Fruit fly (Drosophila melanogaster) whole organism, embryonic: Measurements from ENCODE around the gene Prx4.
A peak's percentile ranks its signal among the peaks of the same experiment; 100 is the strongest.

Experiments
- Blimp-1 ChIP-seq: fragments of 200-800 bp; sonication (Bioruptor generic); optimal IDR thresholded peaks from 3 replicates; lab custom pipeline; 2018; ENCODE audit warnings: missing biosample characterization, missing genetic modification characterization, mild to moderate bottlenecking, moderate library complexity, missing genetic modification reagents
- CG10209 ChIP-seq: fragments of 200-800 bp; sonication (Bioruptor generic); optimal IDR thresholded peaks from 3 replicates; lab custom pipeline; 2017; ENCODE audit warnings: missing biosample characterization, mild to moderate bottlenecking, missing genetic modification characterization, missing genetic modification reagents
- CG12299 ChIP-seq: fragments of 200-800 bp; sonication (Bioruptor generic); optimal IDR thresholded peaks from 2 replicates; lab custom pipeline; 2018; ENCODE audit warnings: missing biosample characterization, mild to moderate bottlenecking, missing genetic modification characterization
- CG12391 ChIP-seq: fragments of 200-800 bp; sonication (Bioruptor generic); optimal IDR thresholded peaks from 3 replicates; lab custom pipeline; 2018; ENCODE audit warnings: missing biosample characterization, mild to moderate bottlenecking, missing genetic modification characterization, moderate library complexity
- CG12744 ChIP-seq: fragments of 200-800 bp; sonication (Bioruptor generic); optimal IDR thresholded peaks from 2 replicates; lab custom pipeline; 2016; ENCODE audit warnings: missing biosample characterization, missing genetic modification characterization
- CG13123 ChIP-seq: fragments of 200-800 bp; sonication (Bioruptor generic); optimal IDR thresholded peaks from 2 replicates; lab custom pipeline; 2016; ENCODE audit warnings: missing biosample characterization, missing genetic modification characterization
- CG14050 ChIP-seq: fragments of 200-800 bp; sonication (Bioruptor generic); IDR thresholded peaks from 3 replicates; pipeline ENCODE4 v1.3.6; 2022; ENCODE audit warnings: missing biosample characterization, missing genetic modification characterization
- CG14965 ChIP-seq: fragments of 200-800 bp; sonication (Bioruptor generic); optimal IDR thresholded peaks from 2 replicates; lab custom pipeline; 2016; ENCODE audit warnings: missing biosample characterization, missing genetic modification characterization, borderline replicate concordance
- CG1529 ChIP-seq: fragments of 200-800 bp; sonication (Bioruptor generic); optimal IDR thresholded peaks from 3 replicates; lab custom pipeline; 2018; ENCODE audit warnings: missing biosample characterization, missing genetic modification characterization
- CG17186 ChIP-seq: fragments of 200-800 bp; sonication (Bioruptor generic); optimal IDR thresholded peaks from 3 replicates; lab custom pipeline; 2017; ENCODE audit warnings: missing biosample characterization, missing genetic modification reagents, missing genetic modification characterization
- CG17568 ChIP-seq: fragments of 200-800 bp; sonication (Bioruptor generic); optimal IDR thresholded peaks from 2 replicates; lab custom pipeline; 2018; ENCODE audit warnings: missing biosample characterization, mild to moderate bottlenecking, missing genetic modification characterization, moderate library complexity
- CG17912 ChIP-seq: fragments of 200-800 bp; sonication (Bioruptor generic); optimal IDR thresholded peaks from 2 replicates; lab custom pipeline; 2018; ENCODE audit warnings: missing biosample characterization, mild to moderate bottlenecking, missing genetic modification characterization
- CG2712 ChIP-seq: fragments of 200-800 bp; optimal IDR thresholded peaks from 3 replicates; lab custom pipeline; 2019; ENCODE audit warnings: missing biosample characterization, mild to moderate bottlenecking, missing genetic modification characterization, moderate library complexity
- CG31388 ChIP-seq: fragments of 200-800 bp; sonication (Bioruptor generic); optimal IDR thresholded peaks from 2 replicates; lab custom pipeline; 2016; ENCODE audit warnings: missing biosample characterization, missing genetic modification characterization
- CG32532 ChIP-seq: fragments of 200-800 bp; sonication (Bioruptor generic); IDR thresholded peaks from 2 replicates; pipeline ENCODE4 v1.3.6; 2022; ENCODE audit warnings: missing biosample characterization, missing genetic modification characterization
- CG33213 ChIP-seq: fragments of 200-800 bp; sonication (Bioruptor generic); optimal IDR thresholded peaks from 3 replicates; lab custom pipeline; 2016; ENCODE audit warnings: missing biosample characterization, missing genetic modification characterization
- CG4404 ChIP-seq: fragments of 200-800 bp; sonication (Bioruptor generic); IDR thresholded peaks from 2 replicates; pipeline ENCODE4 v1.3.6; 2022; ENCODE audit warnings: missing biosample characterization, missing genetic modification characterization
- CG4617 ChIP-seq: fragments of 200-800 bp; sonication (Bioruptor generic); optimal IDR thresholded peaks from 3 replicates; lab custom pipeline; 2016; ENCODE audit warnings: missing biosample characterization, missing genetic modification characterization, borderline replicate concordance
- CG4707 ChIP-seq: fragments of 200-800 bp; sonication (Bioruptor generic); optimal IDR thresholded peaks from 2 replicates; lab custom pipeline; 2018; ENCODE audit warnings: missing biosample characterization, mild to moderate bottlenecking, missing genetic modification characterization, moderate library complexity
- CG4730 ChIP-seq: fragments of 200-800 bp; sonication (Bioruptor generic); IDR thresholded peaks from 2 replicates; pipeline ENCODE4 v1.3.6; 2022; ENCODE audit warnings: missing biosample characterization, missing genetic modification characterization
- CG5245 ChIP-seq: fragments of 200-800 bp; sonication (Bioruptor generic); optimal IDR thresholded peaks from 3 replicates; lab custom pipeline; 2016; ENCODE audit warnings: missing biosample characterization, missing genetic modification characterization
- CG5953 ChIP-seq: fragments of 200-800 bp; sonication (Bioruptor generic); IDR thresholded peaks from 2 replicates; pipeline ENCODE4 v1.3.6; 2022; ENCODE audit warnings: missing biosample characterization, missing genetic modification characterization
- CG8089 ChIP-seq: fragments of 200-800 bp; sonication (Bioruptor generic); optimal IDR thresholded peaks from 3 replicates; lab custom pipeline; 2016; ENCODE audit warnings: missing biosample characterization, missing genetic modification characterization
- CG8478 ChIP-seq: fragments of >200 bp; optimal IDR thresholded peaks from 2 replicates; lab custom pipeline; 2018
- CG9215 ChIP-seq: fragments of 200-800 bp; sonication (Bioruptor generic); IDR thresholded peaks from 2 replicates; pipeline ENCODE4 v1.3.6; 2022; ENCODE audit warnings: missing biosample characterization, missing genetic modification characterization
- CG9876 ChIP-seq: fragments of 200-800 bp; sonication (Bioruptor generic); optimal IDR thresholded peaks from 2 replicates; lab custom pipeline; 2016; ENCODE audit warnings: missing biosample characterization, missing genetic modification characterization
- CrebB ChIP-seq: fragments of 200-800 bp; sonication (Bioruptor generic); optimal IDR thresholded peaks from 3 replicates; lab custom pipeline; 2018; ENCODE audit warnings: missing biosample characterization, mild to moderate bottlenecking, missing genetic modification characterization
- Eip74EF ChIP-seq, 2 experiments: fragments of 200-800 bp in 1 of 2; fragments of >200 bp in 1 of 2; sonication (Bioruptor generic) in 1 of 2; optimal IDR thresholded peaks; 2 replicates each; lab custom pipeline; 2017 to 2019; ENCODE audit warnings: missing biosample characterization in 2 of 2, missing genetic modification characterization in 2 of 2, mild to moderate bottlenecking in 1 of 2, moderate library complexity in 1 of 2
- Gsc ChIP-seq: fragments of 200-800 bp; sonication (Bioruptor generic); IDR thresholded peaks from 2 replicates; pipeline ENCODE4 v1.3.6; 2022; ENCODE audit warnings: missing biosample characterization, missing genetic modification characterization
- Mes4 ChIP-seq: fragments of 200-800 bp; sonication (Bioruptor generic); optimal IDR thresholded peaks from 2 replicates; lab custom pipeline; 2016; ENCODE audit warnings: missing biosample characterization, missing genetic modification characterization
- Oaz ChIP-seq: fragments of 200-800 bp; sonication (Bioruptor generic); IDR thresholded peaks from 2 replicates; pipeline ENCODE4 v1.3.6; 2022; ENCODE audit warnings: missing biosample characterization, missing genetic modification characterization
- Side ChIP-seq: fragments of 200-800 bp; sonication (Bioruptor generic); optimal IDR thresholded peaks from 2 replicates; lab custom pipeline; 2016; ENCODE audit warnings: missing biosample characterization, missing genetic modification characterization
- ab ChIP-seq: fragments of 200-800 bp; sonication (Bioruptor generic); optimal IDR thresholded peaks from 2 replicates; lab custom pipeline; 2016; ENCODE audit warnings: missing biosample characterization, missing genetic modification characterization
- cad ChIP-seq: fragments of >200 bp; optimal IDR thresholded peaks from 2 replicates; lab custom pipeline; 2017; ENCODE audit warnings: missing biosample characterization, missing genetic modification characterization
- chif ChIP-seq, 2 experiments: fragments of 200-800 bp; sonication (Bioruptor generic); optimal IDR thresholded peaks; 3 replicates each; lab custom pipeline; 2016; ENCODE audit warnings: missing biosample characterization in 2 of 2, missing genetic modification characterization in 2 of 2
- chinmo ChIP-seq: fragments of 200-800 bp; sonication (Bioruptor generic); IDR thresholded peaks from 4 replicates; pipeline ENCODE4 v1.3.6; 2022; ENCODE audit warnings: missing biosample characterization, missing genetic modification characterization; ENCODE audit not compliant: partially characterized antibody
- kni ChIP-seq: fragments of 200-800 bp; sonication (Bioruptor generic); optimal IDR thresholded peaks from 3 replicates; lab custom pipeline; 2017; ENCODE audit warnings: mild to moderate bottlenecking, missing biosample characterization, missing genetic modification reagents, missing genetic modification characterization
- lola ChIP-seq, 3 experiments: fragments of >200 bp in 2 of 3; fragments of 200-800 bp in 1 of 3; sonication (Bioruptor generic) in 1 of 3; optimal IDR thresholded peaks; 2 replicates each; lab custom pipeline; 2017 to 2019; ENCODE audit warnings: missing biosample characterization in 3 of 3, missing genetic modification characterization in 3 of 3, mild to moderate bottlenecking in 1 of 3, moderate library complexity in 1 of 3
- mld ChIP-seq: fragments of 200-800 bp; sonication (Bioruptor generic); IDR thresholded peaks from 3 replicates; pipeline ENCODE4 v1.3.6; 2022; ENCODE audit warnings: missing biosample characterization, missing genetic modification characterization; ENCODE audit not compliant: partially characterized antibody
- nau ChIP-seq: fragments of 200-800 bp; sonication (Bioruptor generic); optimal IDR thresholded peaks from 3 replicates; lab custom pipeline; 2017; ENCODE audit warnings: missing biosample characterization, mild to moderate bottlenecking, missing genetic modification characterization, missing genetic modification reagents
- otp ChIP-seq: fragments of 200-800 bp; sonication (Bioruptor generic); IDR thresholded peaks from 3 replicates; pipeline ENCODE4, ENCODE4 v1.3.6; 2022; ENCODE audit warnings: missing biosample characterization, missing genetic modification characterization
- row ChIP-seq: fragments of 200-800 bp; sonication (Bioruptor generic); IDR thresholded peaks from 3 replicates; pipeline ENCODE4 v1.3.6; 2022; ENCODE audit warnings: missing biosample characterization, missing genetic modification characterization
- schlank ChIP-seq: fragments of 200-800 bp; sonication (Bioruptor generic); optimal IDR thresholded peaks from 2 replicates; lab custom pipeline; 2018; ENCODE audit warnings: missing biosample characterization, mild to moderate bottlenecking, missing genetic modification characterization
- slp2 ChIP-seq: fragments of 200-800 bp; sonication (Bioruptor generic); optimal IDR thresholded peaks from 2 replicates; lab custom pipeline; 2016; ENCODE audit warnings: missing biosample characterization, missing genetic modification characterization
- so ChIP-seq: fragments of 200-800 bp; sonication (Bioruptor generic); IDR thresholded peaks from 3 replicates; pipeline ENCODE4 v1.3.6; 2022; ENCODE audit warnings: missing biosample characterization, missing genetic modification characterization
- trem ChIP-seq: fragments of 200-800 bp; optimal IDR thresholded peaks from 3 replicates; lab custom pipeline; 2019; ENCODE audit warnings: missing biosample characterization, mild to moderate bottlenecking, missing genetic modification characterization, moderate library complexity
- vnd ChIP-seq: fragments of 200-800 bp; sonication (Bioruptor generic); IDR thresholded peaks from 3 replicates; pipeline ENCODE4 v1.3.6; 2022; ENCODE audit warnings: missing biosample characterization, missing genetic modification characterization; ENCODE audit not compliant: partially characterized antibody
- vvl ChIP-seq: fragments of 200-800 bp; sonication (Bioruptor generic); IDR thresholded peaks from 2 replicates; pipeline ENCODE4 v1.3.6; 2022; ENCODE audit warnings: missing biosample characterization, missing genetic modification characterization

The Prx4 gene

DNA sequence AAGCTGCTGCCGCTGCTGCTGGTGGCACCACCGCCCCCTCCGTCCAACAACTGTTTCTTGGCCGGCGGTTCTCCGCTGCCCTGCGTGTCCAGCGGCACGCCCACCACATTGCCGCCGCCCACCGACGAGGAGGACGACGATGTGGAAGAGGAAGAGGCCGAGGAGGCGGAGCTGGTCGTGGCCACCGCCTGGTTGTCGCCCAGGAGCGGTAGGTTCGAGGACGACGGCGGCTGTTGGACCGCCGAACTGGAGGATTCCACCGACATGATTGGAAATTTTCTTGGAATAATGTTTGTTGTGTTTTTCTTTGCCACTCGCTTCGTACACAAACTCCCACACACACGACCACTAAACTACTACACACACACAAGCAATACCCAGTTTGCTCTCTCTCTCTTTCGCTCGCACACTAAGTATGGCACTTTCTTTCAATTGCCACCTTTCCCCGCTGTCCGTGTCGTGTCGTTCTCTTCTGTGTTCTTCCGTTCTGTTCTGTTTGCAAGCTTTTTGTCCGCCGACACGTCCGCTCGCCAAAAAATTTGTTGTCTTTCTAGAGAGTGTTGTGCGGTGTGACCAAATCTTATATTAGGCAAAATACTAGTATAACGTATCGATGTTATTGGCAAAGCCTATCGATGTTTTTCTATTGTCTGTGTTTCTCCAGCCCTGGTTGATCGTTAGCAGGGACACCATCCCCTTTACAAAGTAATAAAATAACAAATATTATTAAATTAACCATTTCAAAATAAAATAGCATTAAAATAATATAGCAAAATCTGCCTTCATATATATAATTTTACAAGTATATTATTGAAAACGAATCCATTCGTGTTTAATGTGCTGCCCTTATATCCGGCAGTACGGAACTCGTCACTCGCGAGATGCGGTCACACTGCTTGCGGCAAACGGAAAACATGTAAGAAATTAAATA lies 28.4 kb downstream of the Prx4 start, which contains the start of the genes CG32486 and PAN3 (continued):
- TF ChIP-seq otp (GFP tag; lab: Robert Waterston, UW) (peak; percentile 39; the same call in 1 of the 3 replicates), ab (GFP tag; lab: Kevin White, UChicago) (peak; percentile 81), CG5245 (GFP tag; lab: Kevin White, UChicago) (no peak), mld (0 out of 3 replicates have a peak, but pooled peaks have one; percentile 31), vvl (GFP tag; lab: Robert Waterston, UW) (peak; percentile 59), CG2712 (tag; lab: Kevin White, UChicago) (peak; percentile 66), CG14050 (GFP tag; lab: Robert Waterston, UW) (no peak), CG1529 (GFP tag; lab: Kevin White, UChicago) (peak; percentile 7), row (peak; percentile 53), CG32532 (GFP tag; lab: Robert Waterston, UW) (peak; percentile 66), CG33213 (GFP tag; lab: Kevin White, UChicago) (peak; percentile 48), CG4404 (GFP tag; lab: Robert Waterston, UW) (no peak), Blimp-1 (GFP tag; lab: Kevin White, UChicago) (peak; percentile 41), CG17186 (GFP tag; lab: Kevin White, UChicago) (peak; percentile 51), schlank (tag; lab: Kevin White, UChicago) (no peak), vnd (GFP tag; lab: Robert Waterston, UW) (peak; percentile 64; the same call in 2 of the 3 replicates), CG5953 (no peak), so (GFP tag; lab: Robert Waterston, UW) (no peak), CG4730 (GFP tag; lab: Robert Waterston, UW) (no peak), CG4707 (GFP tag; lab: Kevin White, UChicago) (no peak), Oaz (no peak), chinmo (GFP tag; lab: Robert Waterston, UW) (peak; percentile 97), CG13123 (GFP tag; lab: Kevin White, UChicago) (peak; percentile 20), Eip74EF (GFP tag; optimal IDR thresholded peaks at IDR 0.05; lab: Kevin White, UChicago) (peak in 1 of 2 experiments; percentile 50), CG8478 (lab: Kevin White, UChicago) (no peak), CG17912 (GFP tag; lab: Kevin White, UChicago) (peak; percentile 31), CG4617 (GFP tag; lab: Kevin White, UChicago) (peak; percentile 76), CG14965 (GFP tag; lab: Kevin White, UChicago) (no peak), lola (GFP tag; optimal IDR thresholded peaks at IDR 0.05; lab: Kevin White, UChicago) (no peak), CrebB (tag; lab: Kevin White, UChicago) (peak; percentile 68), CG17568 (GFP tag; lab: Kevin White, UChicago) (no peak), CG12744 (GFP tag; lab: Kevin White, UChicago) (peak; percentile 5), CG12391 (peak; percentile 76), CG8089 (GFP tag; lab: Kevin White, UChicago) (peak; percentile 33), nau (peak; percentile 36), cad (GFP tag; lab: Kevin White, UChicago) (peak; percentile 40), trem (peak; percentile 93), CG10209 (peak; percentile 48), chif (GFP tag; optimal IDR thresholded peaks at IDR 0.05; lab: Kevin White, UChicago) (no peak), slp2 (no peak), CG9215 (GFP tag; lab: Robert Waterston, UW) (no peak), CG31388 (GFP tag; lab: Kevin White, UChicago) (no peak), kni (GFP tag; lab: Kevin White, UChicago) (peak; percentile 20), Side (peak; percentile 69), CG12299 (peak; percentile 59), Gsc (GFP tag; lab: Robert Waterston, UW) (no peak), Mes4 (GFP tag; lab: Kevin White, UChicago) (no peak), CG9876 (peak; percentile 26)
